Worm (Caenorhabditis elegans): Measurements from ENCODE around the gene hrpk-2.

Gene hrpk-2

ce11 chrIII:7940819-7941218, 46.1 kb upstream of the hrpk-2 start, which contains the start of gene C29E4.12 (continued):
- TF ChIP-seq lsy-2 (tag; optimal IDR thresholded peaks at IDR 0.05), result peak; percentile 51 to 88
- TF ChIP-seq ama-1 (optimal IDR thresholded peaks at IDR 0.05), result peak; percentile 31

DNA sequence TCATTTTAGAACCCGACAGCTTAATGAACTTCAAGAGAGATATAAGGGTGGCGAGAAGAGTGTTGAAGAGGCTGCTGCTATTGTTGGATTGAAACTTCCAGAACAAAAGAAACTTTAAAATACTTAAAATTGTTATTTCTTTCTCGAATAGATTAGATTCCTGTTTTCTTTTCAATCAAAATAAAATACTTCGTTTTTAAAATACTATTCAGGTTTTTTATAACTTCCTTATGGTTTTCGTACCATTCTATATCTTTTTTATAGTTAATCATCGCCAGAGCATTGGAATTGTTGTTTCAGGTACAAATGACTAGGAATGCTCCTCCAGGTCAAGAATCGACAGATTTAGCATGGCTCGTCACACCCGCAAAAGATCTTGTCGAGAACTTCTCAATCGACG, 45.5 kb upstream of the hrpk-2 start, which contains the start of gene kle-2:
TSS of gene kle-2 (plus strand) at position 301 of the 400 bp plus-strand sequence.
- TF ChIP-seq lin-13 (GFP tag; optimal IDR thresholded peaks at IDR 0.05), result no peak
- TF ChIP-seq nhr-237 (tag; optimal IDR thresholded peaks at IDR 0.05), result no peak
- TF ChIP-seq R02D3.7 (tag; optimal IDR thresholded peaks at IDR 0.05), result no peak
- no peak for TF ChIP-seq nhr-11 (tag; optimal IDR thresholded peaks at IDR 0.05)
- TF ChIP-seq unc-39 (tag; optimal IDR thresholded peaks at IDR 0.05), result no peak
- TF ChIP-seq snpc-4 (tag; optimal IDR thresholded peaks at IDR 0.05), result no peak
- no peak for TF ChIP-seq ZK546.5 (tag; optimal IDR thresholded peaks at IDR 0.05)
- TF ChIP-seq skn-1 (tag; optimal IDR thresholded peaks at IDR 0.05), result no peak
- no peak for TF ChIP-seq nhr-10 (tag; optimal IDR thresholded peaks at IDR 0.05)
- TF ChIP-seq sma-3 (GFP tag; optimal IDR thresholded peaks at IDR 0.05), result no peak
- TF ChIP-seq alr-1 (tag; optimal IDR thresholded peaks at IDR 0.05), result no peak
- TF ChIP-seq nhr-21 (tag; optimal IDR thresholded peaks at IDR 0.05), result no peak
- TF ChIP-seq nhr-6 (tag; optimal IDR thresholded peaks at IDR 0.05), result no peak
- no peak for TF ChIP-seq dmd-4 (tag; optimal IDR thresholded peaks at IDR 0.05)
- no peak for TF ChIP-seq crh-2 (tag; optimal IDR thresholded peaks at IDR 0.05)
- TF ChIP-seq mab-5 (tag; optimal IDR thresholded peaks at IDR 0.05), result no peak
- no peak for TF ChIP-seq lin-11 (tag; optimal IDR thresholded peaks at IDR 0.05)
- TF ChIP-seq egl-27 (tag; optimal IDR thresholded peaks at IDR 0.05), result no peak
- no peak for TF ChIP-seq ceh-82 (tag; optimal IDR thresholded peaks at IDR 0.05)
- TF ChIP-seq F13H6.1 (tag; optimal IDR thresholded peaks at IDR 0.05), result no peak

DNA sequence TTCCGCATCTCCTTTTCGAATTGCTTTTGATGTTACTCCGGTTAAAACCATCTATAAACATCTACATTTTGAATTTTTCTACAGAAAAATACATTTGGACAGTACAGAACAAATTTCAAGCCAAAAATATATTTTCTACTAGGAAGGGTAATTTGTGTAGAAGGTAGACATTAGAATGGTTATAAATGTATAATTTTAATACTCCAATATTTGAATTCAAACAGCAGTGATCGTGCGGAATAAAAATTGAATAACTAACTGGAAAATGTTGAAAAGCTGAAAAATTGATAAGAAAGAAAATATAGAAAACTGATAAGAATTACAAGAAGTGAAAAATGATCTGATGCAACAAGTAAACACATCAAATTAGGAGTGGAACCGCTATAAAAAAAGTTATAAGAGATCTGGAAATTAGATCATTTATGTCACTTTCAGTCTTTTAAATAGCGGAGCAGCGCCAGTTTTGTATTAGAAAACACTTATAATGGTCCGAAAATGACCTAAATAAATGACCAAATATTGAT, 39.9 kb upstream of the hrpk-2 start, which contains the start of gene gsto-1:
TSS of gene gsto-1 (minus strand) at position 51 of the 524 bp plus-strand sequence.
- no peak for TF ChIP-seq lin-13 (GFP tag; optimal IDR thresholded peaks at IDR 0.05)
- peak; percentile 26 for TF ChIP-seq fos-1 (tag; optimal IDR thresholded peaks at IDR 0.05)
- no peak for TF ChIP-seq mab-5 (tag; optimal IDR thresholded peaks at IDR 0.05)
- no peak for TF ChIP-seq C34F6.9 (tag; optimal IDR thresholded peaks at IDR 0.05)
- peak; percentile 6 for TF ChIP-seq gmeb-1 (tag; optimal IDR thresholded peaks at IDR 0.05)
- TF ChIP-seq ztf-11 (tag; optimal IDR thresholded peaks at IDR 0.05), result no peak
- peak; percentile 8 for TF ChIP-seq crh-2 (tag; optimal IDR thresholded peaks at IDR 0.05)
- TF ChIP-seq nhr-77 (tag; optimal IDR thresholded peaks at IDR 0.05), result no peak
- peak; percentile 31 for TF ChIP-seq nhr-129 (tag; optimal IDR thresholded peaks at IDR 0.05)

ce11 chrIII:7947677-7948076, 39.2 kb upstream of the hrpk-2 start:
- TF ChIP-seq lin-13 (GFP tag; optimal IDR thresholded peaks at IDR 0.05) (no peak), sma-9 (GFP tag; optimal IDR thresholded peaks at IDR 0.05) (no peak), sma-9 (tag; optimal IDR thresholded peaks at IDR 0.05) (no peak), alr-1 (tag; optimal IDR thresholded peaks at IDR 0.05) (no peak), lin-11 (tag; optimal IDR thresholded peaks at IDR 0.05) (no peak), egl-27 (tag; optimal IDR thresholded peaks at IDR 0.05) (no peak), Y55F3AM.14 (GFP tag; optimal IDR thresholded peaks at IDR 0.05) (no peak), unc-62 (GFP tag; optimal IDR thresholded peaks at IDR 0.05) (no peak), ama-1 (optimal IDR thresholded peaks at IDR 0.05) (no peak), unc-39 (tag; optimal IDR thresholded peaks at IDR 0.05) (no peak)

ce11 chrIII:7948802-7949201, 38.1 kb upstream of the hrpk-2 start, which contains the start of gene col-90:
TSS of gene col-90 (plus strand) at chrIII:7948838.
- peak; percentile 59 for TF ChIP-seq ama-1 (optimal IDR thresholded peaks at IDR 0.05)
- TF ChIP-seq mdl-1 (tag; optimal IDR thresholded peaks at IDR 0.05), result no peak

DNA sequence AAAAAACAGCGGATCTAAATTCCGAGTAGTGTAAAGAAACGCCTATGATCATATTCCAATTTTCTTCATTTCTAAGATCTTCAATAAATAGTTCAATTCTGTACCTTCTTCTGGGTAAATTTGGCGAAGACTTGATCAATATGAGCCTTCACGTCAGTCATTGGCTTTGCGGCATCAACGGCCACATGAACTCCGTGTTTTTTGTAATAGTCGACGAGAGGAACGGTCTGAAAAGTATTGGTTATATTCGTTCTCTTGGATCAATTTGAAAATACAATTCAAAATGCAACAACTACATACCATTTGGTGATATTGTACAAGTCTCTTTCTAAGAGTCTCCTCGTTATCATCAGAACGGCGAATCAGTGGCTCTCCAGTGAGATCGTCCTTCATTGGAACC, 36.5 kb upstream of the hrpk-2 start:
- TF ChIP-seq ama-1 (optimal IDR thresholded peaks at IDR 0.05) (peak; percentile 76), mab-5 (tag; optimal IDR thresholded peaks at IDR 0.05) (no peak), crh-2 (tag; optimal IDR thresholded peaks at IDR 0.05) (no peak)

All from whole organism, L2 larva.